Worm (Caenorhabditis elegans) whole organism, L1 larva: Measurements from ENCODE around the gene rom-1.
A peak's percentile ranks its signal among the peaks of the same experiment; 100 is the strongest.

Experiments used
- C04F5.9 ChIP-seq: sonication (generic microtip); optimal IDR thresholded peaks from 2 replicates; lab custom pipeline; 2016; ENCODE audit warnings: missing genetic modification characterization, missing compliant biosample characterization
- C16A3.4 ChIP-seq: fragments of 150-350 bp; optimal IDR thresholded peaks from 2 replicates; lab custom pipeline; 2014; ENCODE audit warnings: missing biosample characterization, missing genetic modification characterization
- F16B12.6 ChIP-seq: fragments of 150-350 bp; optimal IDR thresholded peaks from 2 replicates; lab custom pipeline; 2014; ENCODE audit warnings: missing biosample characterization, missing genetic modification characterization
- aha-1 ChIP-seq: fragments of 150-350 bp; optimal IDR thresholded peaks from 2 replicates; lab custom pipeline; 2014; ENCODE audit warnings: missing biosample characterization, missing genetic modification characterization
- ama-1 ChIP-seq: fragments of 150-350 bp; optimal IDR thresholded peaks from 2 replicates; lab custom pipeline; 2014
- ceh-63 ChIP-seq: fragments of 200-800 bp; sonication (Bioruptor generic); optimal IDR thresholded peaks from 2 replicates; lab custom pipeline; 2018; ENCODE audit warnings: mild to moderate bottlenecking, missing genetic modification characterization, missing compliant biosample characterization
- ceh-8 ChIP-seq: fragments of 200-800 bp; sonication (Bioruptor generic); optimal IDR thresholded peaks from 2 replicates; lab custom pipeline; 2018; ENCODE audit warnings: mild to moderate bottlenecking, missing genetic modification characterization, moderate library complexity, missing compliant biosample characterization
- ceh-88 ChIP-seq: fragments of 200-800 bp; sonication (Bioruptor generic); IDR thresholded peaks from 2 replicates; pipeline ENCODE4 v1.3.6; 2022; ENCODE audit warnings: missing genetic modification characterization, missing compliant biosample characterization
- ceh-90 ChIP-seq: sonication (generic microtip); optimal IDR thresholded peaks from 2 replicates; lab custom pipeline; 2016; ENCODE audit warnings: missing genetic modification characterization, missing compliant biosample characterization
- ces-1 ChIP-seq: fragments of 150-350 bp; optimal IDR thresholded peaks from 2 replicates; lab custom pipeline; 2014; ENCODE audit warnings: missing biosample characterization, missing genetic modification reagents, missing genetic modification characterization
- dpl-1 ChIP-seq, 3 experiments: fragments of 150-350 bp in 2 of 3; sonication (generic microtip) in 1 of 3; optimal IDR thresholded peaks; 2 replicates each; lab custom pipeline; 2014 to 2017; ENCODE audit warnings: missing biosample characterization in 3 of 3, missing genetic modification characterization in 3 of 3, missing genetic modification reagents in 3 of 3
- dsc-1 ChIP-seq: sonication (generic microtip); optimal IDR thresholded peaks from 2 replicates; lab custom pipeline; 2016; ENCODE audit warnings: mild to moderate bottlenecking, missing genetic modification characterization, missing compliant biosample characterization
- efl-1 ChIP-seq, 4 experiments: fragments of 150-350 bp; optimal IDR thresholded peaks in 3 of 4; peaks in 1 of 4; 1 replicate in 1 of 4; 2 replicates in 3 of 4; lab custom pipeline; 2014; ENCODE audit warnings: missing biosample characterization in 2 of 4, missing genetic modification characterization in 2 of 4, missing genetic modification reagents in 2 of 4
- efl-3 ChIP-seq: fragments of 200-800 bp; sonication (Bioruptor generic); optimal IDR thresholded peaks from 2 replicates; lab custom pipeline; 2018; ENCODE audit warnings: mild to moderate bottlenecking, missing genetic modification characterization, missing compliant biosample characterization
- egl-13 ChIP-seq: sonication (generic microtip); optimal IDR thresholded peaks from 2 replicates; lab custom pipeline; 2016; ENCODE audit warnings: missing genotype, missing genetic modification reagents, missing genetic modification characterization, missing compliant biosample characterization
- elt-2 ChIP-seq: sonication (generic microtip); optimal IDR thresholded peaks from 2 replicates; lab custom pipeline; 2016; ENCODE audit warnings: missing genetic modification characterization, mild to moderate bottlenecking, inconsistent platforms, missing compliant biosample characterization, missing genetic modification reagents
- elt-3 ChIP-seq, 6 experiments: fragments of 150-350 bp in 1 of 6; sonication (generic microtip); optimal IDR thresholded peaks; 2 replicates each; lab custom pipeline; 2017 to 2018; ENCODE audit warnings: missing biosample characterization in 6 of 6, missing genetic modification characterization in 6 of 6, inconsistent platforms in 1 of 6
- ets-5 ChIP-seq: fragments of 200-800 bp; sonication (Bioruptor generic); IDR thresholded peaks from 2 replicates; pipeline ENCODE4 v1.3.6; 2022; ENCODE audit warnings: missing genetic modification characterization, missing compliant biosample characterization
- fkh-10 ChIP-seq: sonication (generic microtip); optimal IDR thresholded peaks from 2 replicates; lab custom pipeline; 2017; ENCODE audit warnings: missing biosample characterization, missing genetic modification reagents, missing genetic modification characterization
- fkh-4 ChIP-seq: sonication (generic microtip); optimal IDR thresholded peaks from 2 replicates; lab custom pipeline; 2016; ENCODE audit warnings: missing compliant biosample characterization, missing genetic modification characterization, borderline replicate concordance
- fos-1 ChIP-seq: fragments of 150-350 bp; optimal IDR thresholded peaks from 2 replicates; lab custom pipeline; 2014; ENCODE audit warnings: missing biosample characterization, missing genetic modification characterization
- hlh-4 ChIP-seq: sonication (generic microtip); optimal IDR thresholded peaks from 2 replicates; lab custom pipeline; 2016; ENCODE audit warnings: mild to moderate bottlenecking, missing genetic modification characterization, missing compliant biosample characterization
- hpl-2 ChIP-seq: fragments of 150-350 bp; optimal IDR thresholded peaks from 2 replicates; lab custom pipeline; 2014; ENCODE audit warnings: missing biosample characterization, missing genetic modification reagents, missing genetic modification characterization
- irx-1 ChIP-seq: sonication (generic microtip); optimal IDR thresholded peaks from 2 replicates; lab custom pipeline; 2016; ENCODE audit warnings: missing genetic modification characterization, missing compliant biosample characterization
- jun-1 ChIP-seq: fragments of 150-350 bp; optimal IDR thresholded peaks from 2 replicates; lab custom pipeline; 2014; ENCODE audit warnings: missing biosample characterization, missing genetic modification reagents, missing genetic modification characterization
- lin-15B ChIP-seq: fragments of 150-350 bp; sonication (generic microtip); optimal IDR thresholded peaks from 3 replicates; lab custom pipeline; 2014; ENCODE audit warnings: missing biosample characterization, missing genetic modification characterization
- lin-35 ChIP-seq, 2 experiments: fragments of 150-350 bp; optimal IDR thresholded peaks; 2 replicates each; lab custom pipeline; 2014; ENCODE audit warnings: missing biosample characterization in 2 of 2, missing genetic modification characterization in 2 of 2, missing genetic modification reagents in 2 of 2
- lin-39 ChIP-seq: fragments of 150-350 bp; optimal IDR thresholded peaks from 2 replicates; lab custom pipeline; 2014; ENCODE audit warnings: missing biosample characterization, missing genetic modification reagents, missing genetic modification characterization
- lsy-2 ChIP-seq, 2 experiments: fragments of 150-350 bp; optimal IDR thresholded peaks; 2 replicates each; lab custom pipeline; 2014; ENCODE audit warnings: missing biosample characterization in 2 of 2, missing genetic modification characterization in 2 of 2
- mab-9 ChIP-seq: fragments of 200-800 bp; sonication (Bioruptor generic); IDR thresholded peaks from 2 replicates; pipeline ENCODE4 v1.3.6; 2022; ENCODE audit warnings: missing genetic modification reagents, missing genetic modification characterization, missing compliant biosample characterization
- mdl-1 ChIP-seq, 2 experiments: fragments of 150-350 bp; optimal IDR thresholded peaks; 2 replicates each; lab custom pipeline; 2014 to 2017; ENCODE audit warnings: missing biosample characterization in 2 of 2, missing genetic modification characterization in 2 of 2, inconsistent platforms in 1 of 2
- mef-2 ChIP-seq: fragments of 150-350 bp; optimal IDR thresholded peaks from 2 replicates; lab custom pipeline; 2014; ENCODE audit warnings: missing biosample characterization, missing genetic modification characterization
- mep-1 ChIP-seq: fragments of 150-350 bp; optimal IDR thresholded peaks from 2 replicates; lab custom pipeline; 2014; ENCODE audit warnings: missing biosample characterization, missing genetic modification characterization
- nhr-12 ChIP-seq: sonication (generic microtip); optimal IDR thresholded peaks from 2 replicates; lab custom pipeline; 2017; ENCODE audit warnings: missing biosample characterization, missing genetic modification characterization
- nhr-237 ChIP-seq: fragments of 150-350 bp; optimal IDR thresholded peaks from 2 replicates; lab custom pipeline; 2014; ENCODE audit warnings: missing biosample characterization, missing genetic modification characterization
- nhr-28 ChIP-seq: fragments of 150-350 bp; optimal IDR thresholded peaks from 2 replicates; lab custom pipeline; 2014; ENCODE audit warnings: missing biosample characterization, missing genetic modification characterization
- nhr-47 ChIP-seq: sonication (generic microtip); optimal IDR thresholded peaks from 2 replicates; lab custom pipeline; 2016; ENCODE audit warnings: mild to moderate bottlenecking, missing genetic modification characterization, moderate library complexity, missing compliant biosample characterization
- pag-3 ChIP-seq: sonication (generic microtip); optimal IDR thresholded peaks from 2 replicates; lab custom pipeline; 2017; ENCODE audit warnings: missing genetic modification characterization, mild to moderate bottlenecking, missing compliant biosample characterization, antibody characterized with exemption, borderline replicate concordance; ENCODE audit not compliant: insufficient read depth
- pax-3 ChIP-seq: fragments of 200-800 bp; sonication (Bioruptor generic); optimal IDR thresholded peaks from 2 replicates; lab custom pipeline; 2018; ENCODE audit warnings: mild to moderate bottlenecking, missing genetic modification characterization, moderate library complexity, missing compliant biosample characterization
- rnt-1 ChIP-seq: sonication (generic microtip); optimal IDR thresholded peaks from 2 replicates; lab custom pipeline; 2016; ENCODE audit warnings: mild to moderate bottlenecking, missing genetic modification characterization, moderate library complexity, missing compliant biosample characterization
- skn-1 ChIP-seq: fragments of 150-350 bp; optimal IDR thresholded peaks from 2 replicates; lab custom pipeline; 2014; ENCODE audit warnings: missing biosample characterization, missing genetic modification characterization
- snpc-4 ChIP-seq: fragments of 150-350 bp; optimal IDR thresholded peaks from 2 replicates; lab custom pipeline; 2014; ENCODE audit warnings: missing biosample characterization, missing genetic modification characterization
- snu-23 ChIP-seq: sonication (generic microtip); optimal IDR thresholded peaks from 2 replicates; lab custom pipeline; 2016; ENCODE audit warnings: missing genetic modification characterization, missing compliant biosample characterization
- sptf-1 ChIP-seq: fragments of 150-350 bp; optimal IDR thresholded peaks from 2 replicates; lab custom pipeline; 2014; ENCODE audit warnings: missing biosample characterization, missing genetic modification characterization
- sup-37 ChIP-seq: fragments of 200-800 bp; sonication (Bioruptor generic); optimal IDR thresholded peaks from 2 replicates; lab custom pipeline; 2018; ENCODE audit warnings: mild to moderate bottlenecking, missing genetic modification characterization, missing compliant biosample characterization
- swsn-7 ChIP-seq: sonication (generic microtip); optimal IDR thresholded peaks from 2 replicates; lab custom pipeline; 2016; ENCODE audit warnings: missing genetic modification characterization, missing compliant biosample characterization
- tbx-2 ChIP-seq: sonication (generic microtip); optimal IDR thresholded peaks from 2 replicates; lab custom pipeline; 2016; ENCODE audit warnings: missing genetic modification characterization, missing compliant biosample characterization
- unc-130 ChIP-seq: fragments of 150-350 bp; optimal IDR thresholded peaks from 2 replicates; lab custom pipeline; 2017; ENCODE audit warnings: missing biosample characterization, missing genetic modification characterization, inconsistent platforms
- unc-30 ChIP-seq: sonication (generic microtip); optimal IDR thresholded peaks from 2 replicates; lab custom pipeline; 2017; ENCODE audit warnings: missing biosample characterization, missing genetic modification characterization
- unc-62 ChIP-seq: fragments of 150-350 bp; optimal IDR thresholded peaks from 2 replicates; lab custom pipeline; 2014; ENCODE audit warnings: missing biosample characterization, missing genetic modification reagents, missing genetic modification characterization
- unc-98 ChIP-seq: fragments of 200-800 bp; sonication (Bioruptor generic); IDR thresholded peaks from 2 replicates; pipeline ENCODE4 v1.3.6; 2022; ENCODE audit warnings: missing genetic modification characterization, missing compliant biosample characterization
- vab-15 ChIP-seq: sonication (generic microtip); optimal IDR thresholded peaks from 2 replicates; lab custom pipeline; 2017; ENCODE audit warnings: missing genotype, mild to moderate bottlenecking, missing genetic modification characterization, missing compliant biosample characterization
- zip-4 ChIP-seq: fragments of 200-800 bp; sonication (Bioruptor generic); optimal IDR thresholded peaks from 2 replicates; lab custom pipeline; 2018; ENCODE audit warnings: mild to moderate bottlenecking, missing genetic modification characterization, moderate library complexity, missing compliant biosample characterization
- ztf-11 ChIP-seq, 2 experiments: sonication (generic microtip); optimal IDR thresholded peaks; 2 replicates each; lab custom pipeline; 2016 to 2017; ENCODE audit warnings: missing genetic modification characterization in 2 of 2, missing biosample characterization in 1 of 2, missing compliant biosample characterization in 1 of 2

rom-1 gene

DNA sequence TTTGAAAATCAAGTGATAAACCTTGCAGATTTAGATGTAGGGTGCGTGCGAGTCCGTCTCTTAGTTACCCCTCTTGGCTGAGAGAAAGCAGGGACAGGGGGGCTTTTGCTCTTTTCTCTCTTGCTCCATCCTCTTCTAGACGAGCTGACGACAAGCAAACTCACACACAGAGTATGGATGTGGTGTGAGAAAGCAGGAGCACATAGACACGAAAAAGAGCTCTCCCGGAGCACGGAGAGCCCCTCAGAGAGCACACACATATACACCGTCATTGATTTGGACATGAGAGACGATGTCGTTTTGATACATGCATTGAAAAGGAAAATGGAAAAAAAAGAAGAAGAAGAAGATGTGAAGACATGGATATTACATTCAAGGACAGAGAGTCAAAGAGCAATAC, 31.3 kb upstream of the rom-1 start:
- TF ChIP-seq rnt-1 (tag; lab: Kevin White, UChicago) (no peak), irx-1 (tag; lab: Kevin White, UChicago) (no peak), nhr-28 (no peak), mep-1 (tag; lab: Kevin White, UChicago) (peak; percentile 38), efl-3 (GFP tag; lab: Kevin White, UChicago) (no peak), nhr-47 (tag; lab: Kevin White, UChicago) (peak; percentile 3), tbx-2 (no peak), ceh-88 (no peak), C16A3.4 (tag; lab: Kevin White, UChicago) (no peak), snu-23 (GFP tag; lab: Kevin White, UChicago) (no peak), unc-130 (tag; lab: Kevin White, UChicago) (no peak), efl-1 (optimal IDR thresholded peaks at IDR 0.05; lab: Kevin White, UChicago) (peak; percentile 2 to 34), efl-1 (GFP tag; optimal IDR thresholded peaks at IDR 0.05 in 1 of 2; lab: Kevin White, UChicago) (peak in 1 of 2 experiments; percentile 62), nhr-12 (no peak), vab-15 (no peak), swsn-7 (tag; lab: Kevin White, UChicago) (peak; percentile 2), lin-35 (GFP tag; optimal IDR thresholded peaks at IDR 0.05; lab: Kevin White, UChicago) (peak in 1 of 2 experiments; percentile 20), C04F5.9 (no peak), sup-37 (GFP tag; lab: Kevin White, UChicago) (no peak), F16B12.6 (tag; lab: Kevin White, UChicago) (no peak), dpl-1 (GFP tag; optimal IDR thresholded peaks at IDR 0.05; lab: Kevin White, UChicago) (peak in 1 of 3 experiments; percentile 40), fkh-10 (GFP tag; lab: Kevin White, UChicago) (peak; percentile 42), mdl-1 (tag; optimal IDR thresholded peaks at IDR 0.05; lab: Kevin White, UChicago) (no peak), pag-3 (tag; lab: Kevin White, UChicago) (no peak), unc-30 (no peak), jun-1 (tag; lab: Kevin White, UChicago) (no peak), dsc-1 (peak; percentile 56), ztf-11 (tag; optimal IDR thresholded peaks at IDR 0.05; lab: Kevin White, UChicago) (no peak), ama-1 (lab: Kevin White, UChicago) (no peak), skn-1 (no peak), ceh-90 (tag; lab: Kevin White, UChicago) (no peak), hpl-2 (GFP tag; lab: Kevin White, UChicago) (no peak), ces-1 (GFP tag; lab: Kevin White, UChicago) (no peak), aha-1 (tag; lab: Kevin White, UChicago) (no peak), egl-13 (tag; lab: Kevin White, UChicago) (peak; percentile 47), ets-5 (no peak), ceh-8 (GFP tag; lab: Kevin White, UChicago) (no peak), nhr-237 (no peak), lin-39 (tag; lab: Kevin White, UChicago) (no peak), lin-15B (tag; lab: Kevin White, UChicago) (no peak), mab-9 (GFP tag; lab: Robert Waterston, UW) (no peak), lsy-2 (tag; optimal IDR thresholded peaks at IDR 0.05; lab: Kevin White, UChicago) (peak in 1 of 2 experiments; percentile 7), snpc-4 (tag; lab: Kevin White, UChicago) (no peak), unc-62 (no peak), fos-1 (tag; lab: Kevin White, UChicago) (no peak), hlh-4 (tag; lab: Kevin White, UChicago) (no peak), sptf-1 (tag; lab: Kevin White, UChicago) (no peak), elt-3 (tag; optimal IDR thresholded peaks at IDR 0.05; lab: Kevin White, UChicago) (no peak), unc-98 (GFP tag; lab: Robert Waterston, UW) (no peak), zip-4 (GFP tag; lab: Kevin White, UChicago) (no peak), mef-2 (tag; lab: Kevin White, UChicago) (no peak), ceh-63 (GFP tag; lab: Kevin White, UChicago) (no peak), fkh-4 (tag; lab: Kevin White, UChicago) (no peak), elt-2 (tag; lab: Kevin White, UChicago) (no peak), pax-3 (tag; lab: Kevin White, UChicago) (no peak)
